Worm (Caenorhabditis elegans) whole organism, L4 larva: Measurements from ENCODE around the gene aat-3.

ENCODE experiments used
- lin-1 ChIP-seq: fragments of 200-800 bp; sonication (Bioruptor generic); IDR thresholded peaks from 2 replicates; pipeline ENCODE4 v1.3.6; 2022; ENCODE audit warnings: missing genetic modification reagents, missing genetic modification characterization, missing compliant biosample characterization
- lin-39 ChIP-seq: fragments of 150-350 bp; optimal IDR thresholded peaks from 2 replicates; lab custom pipeline; 2014; ENCODE audit warnings: missing biosample characterization, missing genetic modification reagents, missing genetic modification characterization
- unc-130 ChIP-seq: sonication (generic microtip); optimal IDR thresholded peaks from 2 replicates; lab custom pipeline; 2016; ENCODE audit warnings: missing genetic modification reagents, missing genetic modification characterization, missing compliant biosample characterization

DNA sequence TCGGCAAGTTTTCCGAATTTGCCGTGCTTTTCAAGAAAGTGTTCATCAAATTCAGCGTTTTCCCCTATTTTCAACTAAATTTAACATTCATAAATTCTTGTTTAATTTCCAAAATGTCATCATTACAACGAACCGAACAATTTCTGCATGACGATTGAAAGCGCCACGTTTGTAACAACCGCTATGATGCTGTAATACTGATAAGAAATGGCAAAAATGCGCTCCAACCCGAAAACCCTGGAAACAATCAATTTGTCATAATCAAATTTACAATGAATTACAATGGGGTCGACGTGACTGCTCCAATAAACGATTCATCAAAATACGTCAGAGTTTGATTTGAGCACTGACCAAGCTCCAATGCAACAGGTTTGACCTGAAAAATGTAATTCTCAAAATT lies 7.4 kb upstream of the aat-3 start:
- TF ChIP-seq lin-1 (GFP tag; lab: Robert Waterston, UW) (no peak), lin-39 (tag; lab: Kevin White, UChicago) (no peak), unc-130 (GFP tag; lab: Kevin White, UChicago) (no peak)
